Worm (Caenorhabditis elegans): Measurements from ENCODE around the gene phy-3.
A peak's percentile ranks its signal among the peaks of the same experiment; 100 is the strongest.

Gene phy-3

ce11 chrV:16793312-16793711 lies 39.7 kb upstream of the phy-3 start:
- no peak for TF ChIP-seq irx-1 (tag; optimal IDR thresholded peaks at IDR 0.05)
- no peak for TF ChIP-seq nhr-77 (tag; optimal IDR thresholded peaks at IDR 0.05)
- TF ChIP-seq ets-5 (GFP tag; IDR thresholded peaks at IDR 0.05): no peak
- TF ChIP-seq nhr-90 (tag; optimal IDR thresholded peaks at IDR 0.05; ENCODE audit: poor library complexity): no peak
- TF ChIP-seq tlp-1 (tag; optimal IDR thresholded peaks at IDR 0.05): no peak
- TF ChIP-seq efl-1 (optimal IDR thresholded peaks at IDR 0.05): peak in 1 of 2 experiments; percentile 74
- no peak for TF ChIP-seq efl-1 (GFP tag; optimal IDR thresholded peaks at IDR 0.05 in 1 of 2)

ce11 chrV:16794079-16794478 lies 38.9 kb upstream of the phy-3 start:
- TF ChIP-seq efl-1 (optimal IDR thresholded peaks at IDR 0.05) (no peak), efl-1 (GFP tag; optimal IDR thresholded peaks at IDR 0.05 in 1 of 2) (peak in 1 of 2 experiments; percentile 38), lsy-2 (tag; optimal IDR thresholded peaks at IDR 0.05) (no peak)

- peak; percentile 67 for TF ChIP-seq lin-14 (GFP tag; optimal IDR thresholded peaks at IDR 0.05)
- TF ChIP-seq fkh-4 (tag; optimal IDR thresholded peaks at IDR 0.05; ENCODE audit: borderline replicate concordance): no peak
- no peak for TF ChIP-seq C04F5.9 (tag; optimal IDR thresholded peaks at IDR 0.05)
- TF ChIP-seq mep-1 (tag; optimal IDR thresholded peaks at IDR 0.05): peak; percentile 73
- no peak for TF ChIP-seq ceh-90 (tag; optimal IDR thresholded peaks at IDR 0.05)
- TF ChIP-seq dpl-1 (GFP tag; optimal IDR thresholded peaks at IDR 0.05): peak; percentile 73 to 83 (median 81)
- TF ChIP-seq unc-130 (tag; optimal IDR thresholded peaks at IDR 0.05): peak; percentile 53
- TF ChIP-seq pax-3 (tag; optimal IDR thresholded peaks at IDR 0.05): no peak
- no peak for TF ChIP-seq nhr-12 (tag; optimal IDR thresholded peaks at IDR 0.05)
- TF ChIP-seq nhr-77 (tag; optimal IDR thresholded peaks at IDR 0.05): peak; percentile 9
- peak; percentile 67 to 75 (median 70) for TF ChIP-seq ceh-82 (tag; optimal IDR thresholded peaks at IDR 0.05)
- peak; percentile 80 for TF ChIP-seq snu-23 (GFP tag; optimal IDR thresholded peaks at IDR 0.05)
- TF ChIP-seq C16A3.4 (tag; optimal IDR thresholded peaks at IDR 0.05): peak; percentile 65
- TF ChIP-seq ets-5 (GFP tag; IDR thresholded peaks at IDR 0.05): no peak
- peak; percentile 48 for TF ChIP-seq fos-1 (tag; optimal IDR thresholded peaks at IDR 0.05)
- TF ChIP-seq nhr-84 (tag; optimal IDR thresholded peaks at IDR 0.05): no peak
- TF ChIP-seq nhr-85 (tag): peak; percentile 81
- TF ChIP-seq ceh-63 (GFP tag; optimal IDR thresholded peaks at IDR 0.05): no peak
- TF ChIP-seq hlh-4 (tag; optimal IDR thresholded peaks at IDR 0.05): no peak
- peak; percentile 33 for TF ChIP-seq jun-1 (tag; optimal IDR thresholded peaks at IDR 0.05)
- peak; percentile 7 for TF ChIP-seq hpl-2 (GFP tag; optimal IDR thresholded peaks at IDR 0.05)
- no peak for TF ChIP-seq unc-30 (tag; optimal IDR thresholded peaks at IDR 0.05)
- no peak for TF ChIP-seq ces-1 (GFP tag; optimal IDR thresholded peaks at IDR 0.05)
- no peak for TF ChIP-seq Y116A8C.19 (tag; optimal IDR thresholded peaks at IDR 0.05; ENCODE audit: borderline replicate concordance)
- peak; percentile 78 for TF ChIP-seq tbx-2 (tag; optimal IDR thresholded peaks at IDR 0.05)
- TF ChIP-seq egl-27 (tag; optimal IDR thresholded peaks at IDR 0.05): no peak
- no peak for TF ChIP-seq nhr-237 (tag; optimal IDR thresholded peaks at IDR 0.05)
- no peak for TF ChIP-seq nhr-76 (tag; optimal IDR thresholded peaks at IDR 0.05)
- TF ChIP-seq tlp-1 (tag; optimal IDR thresholded peaks at IDR 0.05): no peak
- TF ChIP-seq pag-3 (tag; optimal IDR thresholded peaks at IDR 0.05; ENCODE audit: borderline replicate concordance, insufficient read depth): no peak
- no peak for TF ChIP-seq lir-3 (tag; optimal IDR thresholded peaks at IDR 0.05; ENCODE audit: poor library complexity)
- TF ChIP-seq nhr-47 (tag; optimal IDR thresholded peaks at IDR 0.05): peak; percentile 87
- no peak for TF ChIP-seq unc-62 (GFP tag; optimal IDR thresholded peaks at IDR 0.05)
- TF ChIP-seq rnt-1 (tag; optimal IDR thresholded peaks at IDR 0.05): no peak
- TF ChIP-seq pqm-1 (tag; optimal IDR thresholded peaks at IDR 0.05): no peak
- peak; percentile 27 for TF ChIP-seq unc-86 (tag; optimal IDR thresholded peaks at IDR 0.05)
- peak; percentile 74 for TF ChIP-seq skn-1 (tag; optimal IDR thresholded peaks at IDR 0.05)
- TF ChIP-seq alr-1 (tag; optimal IDR thresholded peaks at IDR 0.05; ENCODE audit: borderline replicate concordance): no peak
- peak; percentile 72 for TF ChIP-seq dsc-1 (tag; optimal IDR thresholded peaks at IDR 0.05)
- no peak for TF ChIP-seq hlh-17 (GFP tag; optimal IDR thresholded peaks at IDR 0.05; ENCODE audit: borderline replicate concordance)
- peak; percentile 73 for TF ChIP-seq irx-1 (tag; optimal IDR thresholded peaks at IDR 0.05)
- peak; percentile 79 to 81 for TF ChIP-seq lsy-2 (tag; optimal IDR thresholded peaks at IDR 0.05)
- TF ChIP-seq lin-35 (GFP tag; optimal IDR thresholded peaks at IDR 0.05): peak; percentile 78 to 83
- TF ChIP-seq mab-9 (GFP tag; IDR thresholded peaks at IDR 0.05): peak; percentile 73
Measured at ce11 chrV:16794828-16795354, 38.1 kb upstream of the phy-3 start, which contains the start of the genes ctps-1 and pus-1. Gene ctps-1 (plus strand): TSS chrV:16794878. Gene pus-1 (minus strand): TSS chrV:16794952.

Measured in whole organism, L1 larva.